Fruit fly (Drosophila melanogaster) whole organism, pupa: ENCODE measurements around the gene CG42272.

Experiments used
- CG10348 ChIP-seq: fragments of 200-800 bp; sonication (Bioruptor generic); IDR thresholded peaks from 2 replicates; pipeline ENCODE4 v1.3.6; 2022; ENCODE audit warnings: missing biosample characterization, missing genetic modification characterization
- CG12605 ChIP-seq: fragments of 200-800 bp; sonication (Bioruptor generic); IDR thresholded peaks from 2 replicates; pipeline ENCODE4 v1.3.6; 2022; ENCODE audit warnings: missing biosample characterization, missing genetic modification characterization
- CG14655 ChIP-seq: fragments of 200-800 bp; sonication (Bioruptor generic); optimal IDR thresholded peaks from 3 replicates; lab custom pipeline; 2017; ENCODE audit warnings: mild to moderate bottlenecking, missing biosample characterization, missing genetic modification reagents, missing genetic modification characterization
- CG15710 ChIP-seq: fragments of 200-800 bp; sonication (Bioruptor generic); optimal IDR thresholded peaks from 2 replicates; lab custom pipeline; 2018; ENCODE audit warnings: missing biosample characterization, mild to moderate bottlenecking, missing genetic modification characterization, moderate library complexity
- CG34367 ChIP-seq: fragments of 200-800 bp; sonication (Bioruptor generic); optimal IDR thresholded peaks from 2 replicates; lab custom pipeline; 2018; ENCODE audit warnings: missing biosample characterization, mild to moderate bottlenecking, missing genetic modification characterization
- CG4496 ChIP-seq: fragments of 200-800 bp; sonication (Bioruptor generic); IDR thresholded peaks from 3 replicates; pipeline ENCODE4 v1.3.6; 2022; ENCODE audit warnings: missing biosample characterization, missing genetic modification characterization
- CG8159 ChIP-seq: fragments of 200-800 bp; sonication (Bioruptor generic); optimal IDR thresholded peaks from 3 replicates; lab custom pipeline; 2018; ENCODE audit warnings: missing biosample characterization, mild to moderate bottlenecking, missing genetic modification characterization, moderate library complexity
- CG8301 ChIP-seq: fragments of 200-800 bp; sonication (Bioruptor generic); optimal IDR thresholded peaks from 2 replicates; lab custom pipeline; 2018; ENCODE audit warnings: missing biosample characterization, mild to moderate bottlenecking, missing genetic modification characterization
- D1 ChIP-seq: fragments of 200-800 bp; sonication (Bioruptor generic); optimal IDR thresholded peaks from 2 replicates; lab custom pipeline; 2018; ENCODE audit warnings: missing biosample characterization, mild to moderate bottlenecking, missing genetic modification characterization, moderate library complexity
- EcR ChIP-seq: fragments of 200-800 bp; sonication (Bioruptor generic); optimal IDR thresholded peaks from 3 replicates; lab custom pipeline; 2019; ENCODE audit warnings: missing biosample characterization, missing genetic modification characterization, mild to moderate bottlenecking, moderate library complexity, missing genetic modification reagents
- Ets98B ChIP-seq: fragments of 200-800 bp; sonication (Bioruptor generic); IDR thresholded peaks from 2 replicates; pipeline ENCODE4 v1.3.6; 2022; ENCODE audit warnings: missing biosample characterization, missing genetic modification characterization
- Pif1B ChIP-seq: fragments of 200-800 bp; sonication (Bioruptor generic); optimal IDR thresholded peaks from 3 replicates; lab custom pipeline; 2016; ENCODE audit warnings: missing biosample characterization, missing genetic modification characterization
- fd96Ca ChIP-seq: fragments of 200-800 bp; sonication (Bioruptor generic); IDR thresholded peaks from 3 replicates; pipeline ENCODE4 v1.3.6; 2022; ENCODE audit warnings: missing biosample characterization, missing genetic modification characterization
- rn ChIP-seq: fragments of 200-800 bp; sonication (Bioruptor generic); IDR thresholded peaks from 2 replicates; pipeline ENCODE4 v1.3.6; 2022; ENCODE audit warnings: missing biosample characterization, missing genetic modification characterization

DNA sequence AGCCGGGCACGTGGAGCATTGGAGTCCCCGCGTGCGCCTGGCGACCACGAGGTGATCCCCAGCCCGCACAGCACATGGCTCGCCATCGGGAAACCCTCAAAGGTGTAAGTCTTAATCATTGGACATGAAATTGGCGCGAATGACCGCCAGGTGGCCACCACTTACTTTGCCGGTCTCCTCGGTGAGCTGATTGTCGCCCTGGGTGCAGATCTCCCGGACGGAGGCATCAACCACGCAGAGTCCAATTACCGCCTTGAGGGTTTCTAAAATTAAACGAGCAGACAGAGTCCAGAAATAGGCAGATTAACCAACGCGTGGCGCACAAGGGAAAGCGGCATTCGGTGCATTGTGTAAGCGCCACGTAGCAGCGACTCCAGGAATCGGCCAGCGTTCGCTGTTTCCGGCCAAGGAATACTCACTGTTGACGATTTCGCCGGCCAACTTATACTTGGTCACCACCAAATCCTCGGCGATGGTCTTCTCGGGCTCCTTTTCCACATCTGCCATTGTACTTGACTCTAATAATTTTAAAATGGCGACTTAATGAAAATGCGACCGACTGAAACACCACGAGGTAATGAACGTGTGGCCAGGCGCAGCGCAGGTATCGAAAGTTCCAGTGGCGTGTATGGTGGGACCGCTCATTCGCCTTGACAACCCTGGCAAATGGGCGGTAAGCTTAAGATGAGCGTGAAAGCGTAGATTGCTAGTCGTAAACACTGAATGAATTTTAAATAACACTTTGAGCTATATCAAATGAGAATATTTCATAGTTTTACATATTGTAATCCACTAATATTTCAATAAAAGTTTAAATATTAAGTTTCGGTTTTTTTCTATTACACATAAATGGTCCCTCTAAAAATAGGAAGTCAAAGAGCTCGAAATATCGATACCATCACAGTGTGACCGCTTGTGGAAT, 37.6 kb upstream of the CG42272 start, which contains the start of gene CG10576:
- TF ChIP-seq CG14655 (GFP tag; lab: Kevin White, UChicago): no peak
- TF ChIP-seq Pif1B (GFP tag; lab: Kevin White, UChicago): no peak
- no peak for TF ChIP-seq EcR (GFP tag; lab: Kevin White, UChicago)
- TF ChIP-seq CG4496 (GFP tag; lab: Robert Waterston, UW): no peak
- TF ChIP-seq rn: no peak
- TF ChIP-seq CG8301 (tag; lab: Kevin White, UChicago): no peak
- TF ChIP-seq CG10348: no peak
- TF ChIP-seq CG12605 (GFP tag; lab: Robert Waterston, UW): no peak
- no peak for TF ChIP-seq fd96Ca (GFP tag; lab: Robert Waterston, UW)
- no peak for TF ChIP-seq CG34367
- TF ChIP-seq D1 (tag; lab: Kevin White, UChicago): no peak
- TF ChIP-seq Ets98B (GFP tag; lab: Robert Waterston, UW): no peak
- TF ChIP-seq CG15710 (tag; lab: Kevin White, UChicago): no peak
- TF ChIP-seq CG8159 (tag; lab: Kevin White, UChicago): no peak
